Worm (Caenorhabditis elegans) whole organism, midembryonic: Measurements from ENCODE around the gene R11H6.5.

Source experiments
- T22C8.4 ChIP-seq: fragments of 200-800 bp; sonication (Bioruptor generic); IDR thresholded peaks from 2 replicates; pipeline ENCODE4 v1.3.6; 2022; ENCODE audit warnings: missing genetic modification characterization, missing compliant biosample characterization
- cog-1 ChIP-seq: sonication (generic microtip); optimal IDR thresholded peaks from 2 replicates; lab custom pipeline; 2016; ENCODE audit warnings: missing genetic modification characterization, missing compliant biosample characterization
- flt-1 ChIP-seq: fragments of 200-800 bp; sonication (Bioruptor generic); IDR thresholded peaks from 2 replicates; pipeline ENCODE4 v1.3.6; 2022; ENCODE audit warnings: missing genetic modification characterization, missing compliant biosample characterization
- klf-2 ChIP-seq: fragments of 200-800 bp; sonication (Bioruptor generic); conservative IDR thresholded peaks from 2 replicates; pipeline ENCODE4 v1.3.6; 2022; ENCODE audit warnings: missing genetic modification reagents, missing genetic modification characterization, missing compliant biosample characterization
- med-1 ChIP-seq: sonication (generic microtip); optimal IDR thresholded peaks from 2 replicates; lab custom pipeline; 2017; ENCODE audit warnings: missing genetic modification characterization, mild to moderate bottlenecking, missing compliant biosample characterization, antibody characterized with exemption, missing genetic modification reagents; ENCODE audit not compliant: insufficient read depth
- ref-1 ChIP-seq: fragments of 200-800 bp; sonication (Bioruptor generic); conservative IDR thresholded peaks from 2 replicates; pipeline ENCODE4 v1.3.6; 2022; ENCODE audit warnings: missing genetic modification reagents, missing genetic modification characterization, missing compliant biosample characterization
- tab-1 ChIP-seq: fragments of 200-800 bp; sonication (Bioruptor generic); IDR thresholded peaks from 2 replicates; pipeline ENCODE4 v1.3.6; 2022; ENCODE audit warnings: missing genetic modification characterization, missing compliant biosample characterization
- ztf-23 ChIP-seq: fragments of 200-800 bp; sonication (Bioruptor generic); IDR thresholded peaks from 2 replicates; pipeline ENCODE4 v1.3.6; 2022; ENCODE audit warnings: missing genetic modification reagents, missing genetic modification characterization, missing compliant biosample characterization
- ztf-29 ChIP-seq: fragments of 200-800 bp; sonication (Bioruptor generic); IDR thresholded peaks from 2 replicates; pipeline ENCODE4 v1.3.6; 2022; ENCODE audit warnings: missing genetic modification reagents, missing genetic modification characterization, missing compliant biosample characterization

R11H6.5 gene

DNA sequence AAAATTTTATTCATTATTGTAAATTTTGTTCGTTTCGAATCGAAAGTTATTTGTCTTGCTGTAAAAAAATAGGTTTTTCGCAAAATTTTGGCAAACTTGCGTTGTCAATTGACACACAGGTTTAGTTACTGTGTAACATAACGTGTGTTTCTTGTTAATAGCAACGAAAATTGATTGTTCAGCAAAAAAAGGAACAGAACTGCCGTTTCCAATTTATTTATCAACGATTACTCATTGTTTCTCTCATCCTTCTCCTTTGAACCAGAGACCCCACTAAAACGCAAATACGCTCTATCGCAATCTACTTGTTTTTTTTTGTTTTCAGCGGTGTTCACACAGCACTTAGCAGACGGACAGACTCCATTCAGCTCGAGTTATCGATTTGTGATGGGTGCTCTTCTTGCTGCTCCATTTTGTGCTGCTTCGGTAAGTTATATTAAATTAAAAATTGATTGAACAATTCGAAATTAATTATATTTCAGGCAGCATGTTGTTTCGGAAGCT is 14.3 kb downstream of the R11H6.5 start, which contains the start of gene R11H6.2:
R11H6.2 (plus strand) TSS at position 326 of the 504 bp plus-strand sequence.
- TF ChIP-seq med-1 = no peak
- no peak for TF ChIP-seq flt-1 (GFP tag; lab: Robert Waterston, UW)
- TF ChIP-seq cog-1 (tag; lab: Kevin White, UChicago) = no peak
- no peak for TF ChIP-seq ztf-29 (GFP tag; lab: Robert Waterston, UW)
- no peak for TF ChIP-seq ztf-23 (GFP tag; lab: Robert Waterston, UW)
- no peak for TF ChIP-seq tab-1
- TF ChIP-seq T22C8.4 (GFP tag; lab: Robert Waterston, UW) = no peak
- TF ChIP-seq klf-2 (GFP tag; lab: Robert Waterston, UW) = no peak
- TF ChIP-seq ref-1 (GFP tag; lab: Robert Waterston, UW) = no peak

DNA sequence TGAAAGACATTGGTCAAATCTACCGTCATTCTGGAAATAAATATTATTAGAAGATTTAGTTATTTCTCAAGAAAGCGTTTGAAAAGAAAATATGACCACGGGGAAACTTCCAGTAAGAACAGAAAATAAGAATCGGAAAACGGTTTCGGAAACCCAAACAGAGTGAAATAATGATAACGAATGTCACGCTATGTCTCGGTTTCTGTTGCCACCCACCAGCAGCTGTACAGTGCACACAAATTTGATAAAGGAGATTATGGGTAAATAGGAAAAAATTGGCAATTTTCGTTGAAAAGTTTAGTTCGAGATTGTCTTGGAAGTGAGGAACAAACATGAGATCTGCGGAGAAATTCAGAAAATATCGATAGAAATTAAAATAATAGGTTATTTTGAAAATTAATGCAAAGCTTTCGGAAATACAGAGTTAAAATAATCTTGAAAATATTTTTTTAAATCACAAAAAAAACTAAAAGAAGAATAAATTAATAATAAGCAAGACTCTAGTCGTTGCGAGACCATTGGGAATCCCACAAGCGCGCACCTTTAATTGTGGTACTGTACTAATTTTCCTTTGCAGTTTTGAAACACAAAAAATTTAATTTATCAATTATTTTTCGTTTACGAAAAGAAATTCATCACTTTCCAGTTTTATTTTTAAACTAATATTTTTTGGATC is 14.9 kb downstream of the R11H6.5 start, which contains the start of gene pes-9:
pes-9 (minus strand) TSS at position 30 of the 676 bp plus-strand sequence.
- TF ChIP-seq T22C8.4 (GFP tag; lab: Robert Waterston, UW) (no peak), cog-1 (tag; lab: Kevin White, UChicago) (no peak), med-1 (no peak), flt-1 (GFP tag; lab: Robert Waterston, UW) (no peak), ref-1 (GFP tag; lab: Robert Waterston, UW) (no peak), ztf-29 (GFP tag; lab: Robert Waterston, UW) (no peak), ztf-23 (GFP tag; lab: Robert Waterston, UW) (no peak)

DNA sequence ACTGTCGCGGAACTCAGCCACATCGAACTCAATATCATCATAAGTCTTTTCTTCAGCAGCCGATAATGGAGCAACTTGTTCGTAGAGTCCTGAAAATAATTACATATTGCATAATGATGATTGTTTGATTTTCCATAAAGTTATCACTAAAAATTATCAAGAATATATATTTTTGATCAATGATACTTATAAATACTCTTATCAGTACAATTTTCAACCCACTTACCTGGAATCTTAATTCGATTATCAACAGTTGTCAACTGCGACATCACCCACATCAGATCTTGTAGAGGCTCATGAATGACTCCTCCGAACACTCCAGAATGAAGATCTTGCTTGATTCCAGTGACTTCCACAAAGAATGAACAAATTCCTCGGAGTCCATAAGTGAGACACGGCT is 16.0 kb downstream of the R11H6.5 start:
- TF ChIP-seq ztf-29 (GFP tag; lab: Robert Waterston, UW) (no peak), T22C8.4 (GFP tag; lab: Robert Waterston, UW) (no peak), ztf-23 (GFP tag; lab: Robert Waterston, UW) (no peak), med-1 (no peak), klf-2 (GFP tag; lab: Robert Waterston, UW) (no peak), flt-1 (GFP tag; lab: Robert Waterston, UW) (no peak), tab-1 (no peak), cog-1 (tag; lab: Kevin White, UChicago) (no peak)

DNA sequence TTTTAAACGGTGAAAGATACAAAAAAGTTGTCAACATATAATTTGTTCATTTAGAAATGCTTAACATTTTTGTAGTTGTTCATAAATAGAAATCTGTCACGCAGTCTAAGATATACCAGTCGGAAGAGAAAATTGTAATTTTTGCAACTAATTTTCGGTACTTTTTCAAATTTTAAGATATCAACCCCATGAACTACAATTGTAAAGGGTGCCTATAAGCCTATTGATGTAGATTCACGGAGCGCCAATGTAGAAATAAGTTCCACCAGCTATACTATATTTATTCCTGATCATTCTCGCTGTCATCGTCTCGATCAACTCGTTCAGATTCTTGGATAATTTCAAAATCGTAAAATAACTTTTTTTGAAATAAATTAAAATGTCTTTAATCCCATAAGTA is 17.1 kb downstream of the R11H6.5 start:
- no peak for TF ChIP-seq med-1
- TF ChIP-seq flt-1 (GFP tag; lab: Robert Waterston, UW) = no peak
- no peak for TF ChIP-seq klf-2 (GFP tag; lab: Robert Waterston, UW)
- no peak for TF ChIP-seq ztf-23 (GFP tag; lab: Robert Waterston, UW)
- no peak for TF ChIP-seq tab-1
- TF ChIP-seq T22C8.4 (GFP tag; lab: Robert Waterston, UW) = no peak
- TF ChIP-seq cog-1 (tag; lab: Kevin White, UChicago) = no peak
- no peak for TF ChIP-seq ref-1 (GFP tag; lab: Robert Waterston, UW)
- TF ChIP-seq ztf-29 (GFP tag; lab: Robert Waterston, UW) = no peak

DNA sequence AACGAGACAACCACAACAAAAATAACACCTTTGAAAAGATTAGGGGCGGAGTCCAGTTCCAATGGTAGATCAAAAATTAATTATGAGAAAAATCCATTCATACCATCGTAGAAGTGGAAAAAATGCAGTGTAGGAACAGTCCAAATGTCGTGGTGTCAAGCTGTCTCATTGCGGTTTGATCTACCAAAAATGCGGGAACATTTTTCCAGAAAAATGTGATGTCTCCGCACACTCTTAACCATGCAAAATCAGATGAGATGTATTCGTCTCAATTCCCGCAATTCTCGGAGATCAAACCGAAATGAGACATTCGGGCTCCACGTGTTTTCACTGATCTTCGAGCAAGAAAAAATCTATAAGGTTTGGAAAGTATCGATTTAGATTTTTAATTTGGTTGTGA is 17.9 kb downstream of the R11H6.5 start:
- TF ChIP-seq klf-2 (GFP tag; lab: Robert Waterston, UW) = no peak
- TF ChIP-seq med-1 = no peak
- TF ChIP-seq flt-1 (GFP tag; lab: Robert Waterston, UW) = no peak
- TF ChIP-seq ztf-23 (GFP tag; lab: Robert Waterston, UW) = no peak
- no peak for TF ChIP-seq ref-1 (GFP tag; lab: Robert Waterston, UW)

DNA sequence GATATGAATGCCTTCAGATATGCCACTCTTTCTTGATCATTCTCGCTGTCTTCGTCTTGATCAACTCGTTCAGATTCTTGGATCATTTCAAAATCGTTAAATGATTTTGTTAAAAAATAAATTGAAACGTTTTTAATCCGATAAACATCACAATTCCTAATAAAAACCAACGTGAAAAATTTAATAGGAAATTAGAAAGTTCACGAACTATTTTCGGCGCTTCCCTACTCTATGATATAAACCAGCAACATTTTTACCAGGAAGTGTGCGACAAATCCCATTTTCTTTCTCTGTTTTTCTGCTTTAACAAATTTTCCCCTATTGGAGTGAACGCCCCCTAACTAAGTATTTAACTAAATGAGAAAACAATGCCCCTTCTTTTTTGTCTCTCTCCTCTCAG is 26.7 kb downstream of the R11H6.5 start, which contains the start of gene Y40H4A.2:
Y40H4A.2 (minus strand) TSS at position 101 of the 400 bp plus-strand sequence.
- TF ChIP-seq klf-2 (GFP tag; lab: Robert Waterston, UW) = no peak
- no peak for TF ChIP-seq ref-1 (GFP tag; lab: Robert Waterston, UW)
- no peak for TF ChIP-seq tab-1
- no peak for TF ChIP-seq ztf-23 (GFP tag; lab: Robert Waterston, UW)
- TF ChIP-seq med-1 = no peak
- TF ChIP-seq flt-1 (GFP tag; lab: Robert Waterston, UW) = no peak
- no peak for TF ChIP-seq cog-1 (tag; lab: Kevin White, UChicago)
- no peak for TF ChIP-seq ztf-29 (GFP tag; lab: Robert Waterston, UW)
- TF ChIP-seq T22C8.4 (GFP tag; lab: Robert Waterston, UW) = no peak

DNA sequence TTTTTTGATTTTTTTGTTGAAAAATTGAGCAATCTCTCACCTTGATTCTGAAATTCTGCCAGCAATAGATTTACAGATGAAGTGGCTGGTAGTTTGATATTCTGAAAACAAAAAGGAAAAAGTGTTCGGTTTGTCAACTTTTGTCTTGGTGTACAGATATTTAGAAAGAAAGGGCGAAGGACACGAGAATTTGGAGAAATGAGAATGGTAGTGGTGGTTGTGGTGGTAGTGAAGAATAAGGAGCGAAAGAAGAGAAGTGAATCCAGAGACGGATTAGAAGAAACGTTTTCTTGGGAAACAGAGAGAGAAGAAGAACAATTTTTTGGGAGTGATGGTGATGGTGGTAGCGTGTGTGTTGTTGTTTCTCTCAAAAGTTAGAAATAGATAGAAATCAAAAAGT is 32.4 kb downstream of the R11H6.5 start, which contains the start of gene gar-3:
gar-3 (minus strand) TSS at position 101 of the 400 bp plus-strand sequence.
- TF ChIP-seq klf-2 (GFP tag; lab: Robert Waterston, UW) (no peak), tab-1 (no peak), flt-1 (GFP tag; lab: Robert Waterston, UW) (no peak), ztf-29 (GFP tag; lab: Robert Waterston, UW) (no peak), ref-1 (GFP tag; lab: Robert Waterston, UW) (no peak), cog-1 (tag; lab: Kevin White, UChicago) (no peak), ztf-23 (GFP tag; lab: Robert Waterston, UW) (no peak), T22C8.4 (GFP tag; lab: Robert Waterston, UW) (no peak), med-1 (no peak)

DNA sequence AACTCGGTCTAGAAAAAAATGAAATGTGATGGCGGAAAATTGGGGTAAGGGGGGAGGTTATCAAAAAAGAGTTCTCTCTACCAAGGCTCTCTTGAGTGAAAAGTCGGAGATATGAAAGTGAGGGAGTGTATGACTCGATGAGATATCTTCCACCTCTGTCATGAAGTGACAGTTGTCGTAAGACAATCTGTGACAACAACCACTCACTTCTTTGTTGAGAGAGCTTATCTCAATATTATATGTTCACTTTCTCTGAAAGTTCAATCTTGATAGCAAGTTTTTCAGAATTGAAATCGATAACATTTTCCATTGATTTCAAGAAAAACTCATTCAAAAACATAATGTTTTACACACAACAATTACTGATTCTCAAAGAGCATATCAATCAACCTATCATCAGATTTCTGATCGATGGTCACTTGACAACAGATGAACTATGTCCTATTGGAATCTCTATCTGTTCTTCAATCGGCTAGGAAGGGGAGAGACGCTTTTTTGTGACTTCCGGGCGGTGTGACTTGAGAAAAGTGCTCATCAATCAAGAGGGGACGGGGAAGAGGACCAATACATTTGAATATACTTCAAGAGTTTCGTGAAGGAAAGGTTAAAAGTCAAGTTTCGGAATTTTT is 35.2 kb downstream of the R11H6.5 start:
- TF ChIP-seq med-1 (no peak), cog-1 (tag; lab: Kevin White, UChicago) (no peak), klf-2 (GFP tag; lab: Robert Waterston, UW) (no peak), tab-1 (no peak), T22C8.4 (GFP tag; lab: Robert Waterston, UW) (no peak), flt-1 (GFP tag; lab: Robert Waterston, UW) (no peak), ref-1 (GFP tag; lab: Robert Waterston, UW) (no peak), ztf-29 (GFP tag; lab: Robert Waterston, UW) (no peak), ztf-23 (GFP tag; lab: Robert Waterston, UW) (no peak)

DNA sequence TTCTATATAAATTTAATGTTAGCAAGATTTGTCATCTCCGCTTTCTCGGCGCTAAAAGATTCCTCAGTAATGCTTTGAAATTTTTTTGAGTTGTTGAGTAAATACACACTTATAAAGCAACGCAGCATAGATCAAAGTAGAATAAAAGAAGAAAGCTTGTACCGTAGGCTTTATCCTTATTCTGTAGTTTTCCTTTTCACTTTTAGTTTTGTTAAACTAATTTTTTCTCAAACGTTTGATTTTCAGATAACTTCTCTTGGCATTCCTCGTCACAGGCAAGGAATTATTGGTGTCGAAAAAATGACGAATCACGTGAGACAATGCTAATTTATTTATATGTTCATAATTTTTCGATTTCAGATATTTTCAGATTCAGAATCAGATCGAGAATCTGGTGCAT is 49.4 kb downstream of the R11H6.5 start, which contains the start of gene C53A5.11:
C53A5.11 (plus strand) TSS at position 301 of the 400 bp plus-strand sequence.
- TF ChIP-seq med-1 (no peak), tab-1 (no peak), klf-2 (GFP tag; lab: Robert Waterston, UW) (no peak), T22C8.4 (GFP tag; lab: Robert Waterston, UW) (no peak)
